Fruit fly (Drosophila melanogaster) whole organism, embryonic: ENCODE data around the gene CG33268.

Experiments used
- Adf1 ChIP-seq: fragments of 200-800 bp; sonication (Bioruptor generic); IDR thresholded peaks from 2 replicates; pipeline ENCODE4 v1.3.6; 2022; ENCODE audit warnings: missing biosample characterization, missing genetic modification characterization
- Aef1 ChIP-seq: fragments of 200-800 bp; sonication (Bioruptor generic); IDR thresholded peaks from 3 replicates; pipeline ENCODE4 v1.3.6; 2022; ENCODE audit warnings: missing biosample characterization, missing genetic modification characterization
- CG10267 ChIP-seq: fragments of 200-800 bp; sonication (Bioruptor generic); optimal IDR thresholded peaks from 2 replicates; lab custom pipeline; 2018; ENCODE audit warnings: missing biosample characterization, mild to moderate bottlenecking, missing genetic modification characterization, moderate library complexity
- CG10321 ChIP-seq: fragments of 200-800 bp; sonication (Bioruptor generic); IDR thresholded peaks from 2 replicates; pipeline ENCODE4 v1.3.6; 2022; ENCODE audit warnings: missing biosample characterization, missing genetic modification characterization
- CG11093 ChIP-seq: fragments of 200-800 bp; sonication (Bioruptor generic); IDR thresholded peaks from 3 replicates; pipeline ENCODE4 v1.3.6; 2022; ENCODE audit warnings: missing biosample characterization, missing genetic modification characterization
- CG12071 ChIP-seq: fragments of 200-800 bp; sonication (Bioruptor generic); optimal IDR thresholded peaks from 3 replicates; lab custom pipeline; 2018; ENCODE audit warnings: missing biosample characterization, mild to moderate bottlenecking, missing genetic modification characterization
- CG15479 ChIP-seq: fragments of 200-800 bp; sonication (Bioruptor generic); optimal IDR thresholded peaks from 3 replicates; lab custom pipeline; 2019; ENCODE audit warnings: missing biosample characterization, mild to moderate bottlenecking, missing genetic modification characterization, moderate library complexity
- CG15601 ChIP-seq: fragments of 200-800 bp; sonication (Bioruptor generic); optimal IDR thresholded peaks from 3 replicates; lab custom pipeline; 2019; ENCODE audit warnings: missing biosample characterization, mild to moderate bottlenecking, missing genetic modification characterization, moderate library complexity
- CG17186 ChIP-seq: fragments of 200-800 bp; sonication (Bioruptor generic); optimal IDR thresholded peaks from 3 replicates; lab custom pipeline; 2017; ENCODE audit warnings: missing biosample characterization, missing genetic modification reagents, missing genetic modification characterization
- CG17359 ChIP-seq: fragments of 200-800 bp; sonication (Bioruptor generic); optimal IDR thresholded peaks from 3 replicates; lab custom pipeline; 2018; ENCODE audit warnings: missing biosample characterization, mild to moderate bottlenecking, missing genetic modification characterization, moderate library complexity
- CG34224 ChIP-seq: fragments of 200-800 bp; sonication (Bioruptor generic); IDR thresholded peaks from 3 replicates; pipeline ENCODE4 v1.3.6; 2022; ENCODE audit warnings: missing biosample characterization, missing genetic modification characterization; ENCODE audit not compliant: partially characterized antibody
- CG34376 ChIP-seq: fragments of 200-800 bp; sonication (Bioruptor generic); optimal IDR thresholded peaks from 2 replicates; lab custom pipeline; 2018; ENCODE audit warnings: missing biosample characterization, mild to moderate bottlenecking, missing genetic modification characterization
- CG8765 ChIP-seq: fragments of 200-800 bp; sonication (Bioruptor generic); IDR thresholded peaks from 2 replicates; pipeline ENCODE4 v1.3.6; 2022; ENCODE audit warnings: missing biosample characterization, missing genetic modification characterization
- CG9215 ChIP-seq: fragments of 200-800 bp; sonication (Bioruptor generic); IDR thresholded peaks from 2 replicates; pipeline ENCODE4 v1.3.6; 2022; ENCODE audit warnings: missing biosample characterization, missing genetic modification characterization
- CG9609 ChIP-seq: fragments of 200-800 bp; sonication (Bioruptor generic); optimal IDR thresholded peaks from 3 replicates; lab custom pipeline; 2016; ENCODE audit warnings: missing biosample characterization, missing genetic modification characterization
- CG9797 ChIP-seq: fragments of 200-800 bp; sonication (Bioruptor generic); optimal IDR thresholded peaks from 3 replicates; lab custom pipeline; 2018; ENCODE audit warnings: missing biosample characterization, mild to moderate bottlenecking, missing genetic modification characterization
- CkIIα-i1 ChIP-seq: fragments of 200-800 bp; sonication (Bioruptor generic); IDR thresholded peaks from 2 replicates; pipeline ENCODE4 v1.3.6; 2022; ENCODE audit warnings: missing biosample characterization, missing genetic modification characterization
- Dbx ChIP-seq: fragments of 200-800 bp; sonication (Bioruptor generic); IDR thresholded peaks from 3 replicates; pipeline ENCODE4 v1.3.6; 2022; ENCODE audit warnings: missing biosample characterization, missing genetic modification characterization
- Drgx ChIP-seq: fragments of 200-800 bp; sonication (Bioruptor generic); IDR thresholded peaks from 2 replicates; pipeline ENCODE4 v1.3.6; 2022; ENCODE audit warnings: missing biosample characterization, missing genetic modification characterization
- Ets65A ChIP-seq: fragments of 200-800 bp; sonication (Bioruptor generic); peaks from one replicate; lab custom pipeline; 2016; ENCODE audit warnings: missing biosample characterization, missing genetic modification characterization
- Ets97D ChIP-seq: fragments of 200-800 bp; sonication (Bioruptor generic); optimal IDR thresholded peaks from 3 replicates; lab custom pipeline; 2016; ENCODE audit warnings: missing biosample characterization, missing genetic modification characterization
- HLH3B ChIP-seq: fragments of 200-800 bp; sonication (Bioruptor generic); IDR thresholded peaks from 2 replicates; pipeline ENCODE4 v1.3.6; 2022; ENCODE audit warnings: missing biosample characterization, missing genetic modification characterization
- HLHmδ ChIP-seq: fragments of 200-800 bp; sonication (Bioruptor generic); optimal IDR thresholded peaks from 2 replicates; lab custom pipeline; 2018; ENCODE audit warnings: missing biosample characterization, mild to moderate bottlenecking, missing genetic modification characterization, moderate library complexity
- Hr78 ChIP-seq, 2 experiments: fragments of 200-800 bp in 1 of 2; fragments of >200 bp in 1 of 2; sonication (Bioruptor generic) in 1 of 2; optimal IDR thresholded peaks; 2 replicates each; lab custom pipeline; 2017 to 2019; ENCODE audit warnings: missing biosample characterization in 2 of 2, missing genetic modification characterization in 2 of 2, mild to moderate bottlenecking in 1 of 2, moderate library complexity in 1 of 2
- NC2β ChIP-seq: fragments of 200-800 bp; sonication (Bioruptor generic); optimal IDR thresholded peaks from 2 replicates; lab custom pipeline; 2016; ENCODE audit warnings: missing biosample characterization, missing genetic modification characterization
- Nf-YC ChIP-seq: fragments of 200-800 bp; optimal IDR thresholded peaks from 3 replicates; lab custom pipeline; 2019; ENCODE audit warnings: missing biosample characterization, mild to moderate bottlenecking, missing genetic modification characterization, moderate library complexity
- Oli ChIP-seq: fragments of 200-800 bp; sonication (Bioruptor generic); optimal IDR thresholded peaks from 2 replicates; lab custom pipeline; 2018; ENCODE audit warnings: missing biosample characterization, mild to moderate bottlenecking, missing genetic modification characterization, moderate library complexity
- Rfx ChIP-seq: fragments of 200-800 bp; sonication (Bioruptor generic); IDR thresholded peaks from 2 replicates; pipeline ENCODE4 v1.3.6; 2022; ENCODE audit warnings: missing biosample characterization, missing genetic modification characterization
- Six4 ChIP-seq: fragments of 200-800 bp; sonication (Bioruptor generic); optimal IDR thresholded peaks from 2 replicates; lab custom pipeline; 2016; ENCODE audit warnings: missing biosample characterization, missing genetic modification characterization
- aop ChIP-seq: fragments of 200-800 bp; sonication (Bioruptor generic); IDR thresholded peaks from 2 replicates; pipeline ENCODE4 v1.3.6; 2022; ENCODE audit warnings: missing biosample characterization, missing genetic modification characterization
- ato ChIP-seq: fragments of 200-800 bp; sonication (Bioruptor generic); IDR thresholded peaks from 2 replicates; pipeline ENCODE4 v1.3.6; 2022; ENCODE audit warnings: missing biosample characterization, missing genetic modification characterization; ENCODE audit not compliant: partially characterized antibody
- crp ChIP-seq, 2 experiments: fragments of 200-800 bp; sonication (Bioruptor generic); optimal IDR thresholded peaks; 2 replicates in 1 of 2; 3 replicates in 1 of 2; lab custom pipeline; 2017; ENCODE audit warnings: missing biosample characterization in 2 of 2, missing genetic modification characterization in 2 of 2, mild to moderate bottlenecking in 1 of 2, moderate library complexity in 1 of 2
- danr ChIP-seq: fragments of 200-800 bp; sonication (Bioruptor generic); IDR thresholded peaks from 2 replicates; pipeline ENCODE4 v1.3.6; 2022; ENCODE audit warnings: missing biosample characterization, missing genetic modification characterization
- dimm ChIP-seq: fragments of 200-800 bp; sonication (Bioruptor generic); IDR thresholded peaks from 2 replicates; pipeline ENCODE4 v1.3.6; 2022; ENCODE audit warnings: missing biosample characterization, missing genetic modification characterization
- disco-r ChIP-seq: fragments of 200-800 bp; sonication (Bioruptor generic); optimal IDR thresholded peaks from 2 replicates; lab custom pipeline; 2016; ENCODE audit warnings: missing biosample characterization, missing genetic modification characterization
- gcm ChIP-seq: fragments of 200-800 bp; sonication (Bioruptor generic); optimal IDR thresholded peaks from 2 replicates; lab custom pipeline; 2019; ENCODE audit warnings: missing biosample characterization, mild to moderate bottlenecking, missing genetic modification characterization, moderate library complexity
- gro ChIP-seq: fragments of 200-800 bp; sonication (Bioruptor generic); optimal IDR thresholded peaks from 2 replicates; lab custom pipeline; 2016; ENCODE audit warnings: missing biosample characterization, missing genetic modification characterization
- lbe ChIP-seq: fragments of 200-800 bp; sonication (Bioruptor generic); optimal IDR thresholded peaks from 2 replicates; lab custom pipeline; 2016; ENCODE audit warnings: missing biosample characterization, mild to moderate bottlenecking, missing genetic modification characterization
- sim ChIP-seq: fragments of 200-800 bp; sonication (Bioruptor generic); IDR thresholded peaks from 2 replicates; pipeline ENCODE4 v1.3.6; 2022; ENCODE audit warnings: missing biosample characterization, missing genetic modification characterization
- sna ChIP-seq: fragments of 200-800 bp; sonication (Bioruptor generic); IDR thresholded peaks from 2 replicates; pipeline ENCODE4 v1.3.6; 2022; ENCODE audit warnings: missing biosample characterization, missing genetic modification characterization; ENCODE audit not compliant: partially characterized antibody
- stc ChIP-seq: fragments of 200-800 bp; sonication (Bioruptor generic); IDR thresholded peaks from 2 replicates; pipeline ENCODE4 v1.3.6; 2022; ENCODE audit warnings: missing biosample characterization, missing genetic modification characterization
- trh ChIP-seq: fragments of 200-800 bp; sonication (Bioruptor generic); optimal IDR thresholded peaks from 2 replicates; lab custom pipeline; 2016; ENCODE audit warnings: missing biosample characterization, missing genetic modification characterization
- tx ChIP-seq: fragments of 200-800 bp; sonication (Bioruptor generic); optimal IDR thresholded peaks from 2 replicates; lab custom pipeline; 2016; ENCODE audit warnings: missing biosample characterization, missing genetic modification characterization
- vfl ChIP-seq: fragments of 200-800 bp; sonication (Bioruptor generic); optimal IDR thresholded peaks from 2 replicates; lab custom pipeline; 2016; ENCODE audit warnings: missing biosample characterization, missing genetic modification characterization
- wdn ChIP-seq: fragments of 200-800 bp; sonication (Bioruptor generic); IDR thresholded peaks from 2 replicates; pipeline ENCODE4 v1.3.6; 2022; ENCODE audit warnings: missing biosample characterization, missing genetic modification characterization

Gene CG33268

dm6 chr3L:11587720-11588580, 3.1 kb downstream of the CG33268 start, which contains the start of gene rt (continued):
- TF ChIP-seq HLH3B = peak; percentile 43; the same call in 1 of the 2 replicates

DNA sequence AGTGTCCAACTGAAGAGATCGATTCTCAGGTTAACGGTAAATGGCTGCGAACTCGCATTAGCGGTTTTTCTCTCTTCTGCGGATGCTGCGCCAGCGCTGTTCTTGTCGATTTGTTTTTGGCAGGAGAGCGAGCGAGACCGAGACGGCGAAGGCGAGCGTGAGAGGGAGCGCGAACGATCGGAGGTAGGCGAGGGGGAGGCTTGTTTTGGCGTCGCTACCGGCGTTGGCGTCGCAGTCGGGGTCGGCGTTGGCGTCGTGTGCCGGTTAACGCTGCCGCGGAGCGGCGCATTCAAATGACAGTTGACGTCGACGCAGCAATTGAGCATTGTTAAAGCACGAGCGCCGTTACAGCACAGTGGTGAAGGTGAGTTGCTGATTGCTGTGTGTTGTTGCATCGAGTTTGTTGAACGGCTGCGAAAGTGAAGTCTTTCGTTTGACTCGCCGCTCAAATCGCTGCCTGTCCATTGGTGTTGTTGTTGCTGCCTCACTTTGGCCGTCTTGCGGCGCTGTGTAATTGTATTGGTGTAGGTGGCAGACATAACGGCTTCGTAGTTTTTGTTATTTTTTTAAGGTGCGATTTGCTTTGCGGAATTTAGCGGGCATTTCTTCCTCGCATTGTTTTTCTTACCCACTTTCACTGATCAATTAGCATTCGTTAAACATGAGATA, 4.1 kb downstream of the CG33268 start:
- TF ChIP-seq Adf1 (GFP tag; lab: Robert Waterston, UW) (peak; percentile 99), CG10321 (GFP tag; lab: Robert Waterston, UW) (no peak), CG17186 (GFP tag; lab: Kevin White, UChicago) (no peak), Hr78 (GFP tag; optimal IDR thresholded peaks at IDR 0.05; lab: Kevin White, UChicago) (peak in 1 of 2 experiments; percentile 92), Ets97D (GFP tag; lab: Kevin White, UChicago) (no peak), ato (GFP tag; lab: Robert Waterston, UW) (no peak), Six4 (GFP tag; lab: Kevin White, UChicago) (no peak), stc (GFP tag; lab: Robert Waterston, UW) (no peak), dimm (GFP tag; lab: Robert Waterston, UW) (0 out of 2 replicates have a peak, but pooled peaks have one; percentile 16), lbe (GFP tag; lab: Kevin White, UChicago) (no peak), CG9215 (0 out of 2 replicates have a peak, but pooled peaks have one; percentile 4), CG34224 (GFP tag; lab: Robert Waterston, UW) (0 out of 3 replicates have a peak, but pooled peaks have one; percentile 20), NC2β (GFP tag; lab: Kevin White, UChicago) (no peak), CG9609 (GFP tag; lab: Kevin White, UChicago) (no peak), Dbx (GFP tag; lab: Robert Waterston, UW) (no peak), tx (GFP tag; lab: Kevin White, UChicago) (no peak), CG15601 (tag; lab: Kevin White, UChicago) (no peak), CG9797 (GFP tag; lab: Kevin White, UChicago) (no peak), Nf-YC (tag; lab: Kevin White, UChicago) (no peak), CkIIα-i1 (no peak), Drgx (GFP tag; lab: Robert Waterston, UW) (no peak; the same call in 1 of the 2 replicates), gcm (GFP tag; lab: Kevin White, UChicago) (no peak), Oli (tag; lab: Kevin White, UChicago) (no peak), disco-r (GFP tag; lab: Kevin White, UChicago) (no peak), Ets65A (GFP tag; lab: Kevin White, UChicago) (no peak), CG34376 (no peak), CG10267 (tag; lab: Kevin White, UChicago) (no peak), CG12071 (GFP tag; lab: Kevin White, UChicago) (no peak), HLHmδ (GFP tag; lab: Kevin White, UChicago) (peak; percentile 26), CG15479 (GFP tag; lab: Kevin White, UChicago) (peak; percentile 86), vfl (no peak), CG11093 (no peak), wdn (GFP tag; lab: Robert Waterston, UW) (no peak), trh (GFP tag; lab: Kevin White, UChicago) (no peak), Rfx (GFP tag; lab: Robert Waterston, UW) (no peak), sim (GFP tag; lab: Robert Waterston, UW) (no peak), aop (no peak), CG8765 (GFP tag; lab: Robert Waterston, UW) (peak; percentile 34; the same call in 1 of the 2 replicates), sna (GFP tag; lab: Robert Waterston, UW) (0 out of 2 replicates have a peak, but pooled peaks have one; percentile 39), danr (GFP tag; lab: Robert Waterston, UW) (no peak), CG17359 (tag; lab: Kevin White, UChicago) (no peak), gro (GFP tag; lab: Kevin White, UChicago) (no peak), crp (GFP tag; optimal IDR thresholded peaks at IDR 0.05; lab: Kevin White, UChicago) (no peak), Aef1 (GFP tag; lab: Robert Waterston, UW) (peak; percentile 16; the same call in 1 of the 3 replicates)
